Worm (Caenorhabditis elegans) whole organism, L2 larva: Measurements from ENCODE around the gene rab-6.1.

ENCODE experiments used
- ama-1 ChIP-seq: fragments of 150-350 bp; optimal IDR thresholded peaks from 2 replicates; lab custom pipeline; 2018; ENCODE audit warnings: inconsistent platforms
- fos-1 ChIP-seq: fragments of 150-350 bp; optimal IDR thresholded peaks from 2 replicates; lab custom pipeline; 2014; ENCODE audit warnings: missing biosample characterization, missing genetic modification characterization
- nhr-10 ChIP-seq: sonication (generic microtip); optimal IDR thresholded peaks from 2 replicates; lab custom pipeline; 2017; ENCODE audit warnings: missing biosample characterization, missing genetic modification characterization
- nhr-25 ChIP-seq: fragments of 150-350 bp; sonication (generic microtip); optimal IDR thresholded peaks from 3 replicates; lab custom pipeline; 2014; ENCODE audit warnings: missing biosample characterization, missing genetic modification characterization

- no peak for TF ChIP-seq nhr-10
- no peak for TF ChIP-seq nhr-25 (tag; lab: Kevin White, UChicago)
- TF ChIP-seq fos-1 (tag; lab: Kevin White, UChicago) = no peak
- no peak for TF ChIP-seq ama-1 (lab: Kevin White, UChicago)
Observed at ce11 chrIII:9051714-9052113, 46.0 kb upstream of the rab-6.1 start.
